Worm (Caenorhabditis elegans): ENCODE data around the gene C10B5.3.
A peak's percentile ranks its signal among the peaks of the same experiment; 100 is the strongest.

C10B5.3 gene

DNA sequence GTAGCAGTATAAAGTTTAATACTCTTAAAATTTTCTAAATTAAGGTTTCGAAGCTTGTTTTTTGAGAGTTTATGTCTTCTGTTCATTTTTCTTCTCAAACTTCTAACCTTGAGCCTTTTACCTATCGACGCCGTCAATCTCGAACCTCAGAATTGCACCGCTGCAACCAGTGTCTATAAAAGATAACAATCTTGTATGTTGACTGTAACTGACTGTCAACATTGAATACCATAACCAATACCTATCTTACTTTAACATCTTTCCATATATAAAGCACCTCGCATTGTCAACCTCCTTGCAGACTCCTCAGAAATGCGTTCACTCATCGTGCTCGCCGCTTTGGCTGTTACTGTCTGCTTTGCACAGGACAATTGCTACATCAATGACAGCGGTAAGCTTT is 30.8 kb upstream of the C10B5.3 start, which contains the start of gene grd-5:
grd-5 (plus strand) TSS at position 295 of the 400 bp plus-strand sequence.
- TF ChIP-seq lin-32 (GFP tag; optimal IDR thresholded peaks at IDR 0.05), result no peak
- TF ChIP-seq nhr-12 (tag; optimal IDR thresholded peaks at IDR 0.05), result no peak
- no peak for TF ChIP-seq nhr-237 (tag; optimal IDR thresholded peaks at IDR 0.05)
- TF ChIP-seq snpc-4 (tag; optimal IDR thresholded peaks at IDR 0.05), result no peak
- no peak for TF ChIP-seq hlh-1 (tag; optimal IDR thresholded peaks at IDR 0.05)
- no peak for TF ChIP-seq M03D4.4 (tag; optimal IDR thresholded peaks at IDR 0.05)
- no peak for TF ChIP-seq ham-2 (GFP tag; optimal IDR thresholded peaks at IDR 0.05)
- TF ChIP-seq unc-120 (tag; optimal IDR thresholded peaks at IDR 0.05; ENCODE audit: poor library complexity, severe bottlenecking), result no peak
- no peak for TF ChIP-seq ceh-43 (GFP tag; optimal IDR thresholded peaks at IDR 0.05)
- TF ChIP-seq lsy-2 (tag; optimal IDR thresholded peaks at IDR 0.05), result no peak
- no peak for TF ChIP-seq tbx-8 (GFP tag; optimal IDR thresholded peaks at IDR 0.05)
- TF ChIP-seq bed-3 (GFP tag; optimal IDR thresholded peaks at IDR 0.05), result no peak
- TF ChIP-seq elt-3 (tag; optimal IDR thresholded peaks at IDR 0.05), result no peak
- no peak for TF ChIP-seq pha-4 (tag; optimal IDR thresholded peaks at IDR 0.05)
- TF ChIP-seq ceh-83 (GFP tag; optimal IDR thresholded peaks at IDR 0.05), result no peak
- TF ChIP-seq ztf-11 (tag; optimal IDR thresholded peaks at IDR 0.05), result no peak
- no peak for TF ChIP-seq unc-62 (GFP tag; optimal IDR thresholded peaks at IDR 0.05)

- TF ChIP-seq lsy-2 (tag; optimal IDR thresholded peaks at IDR 0.05) (no peak), hlh-1 (tag; optimal IDR thresholded peaks at IDR 0.05) (no peak), ceh-43 (GFP tag; optimal IDR thresholded peaks at IDR 0.05) (no peak), sem-2 (GFP tag; optimal IDR thresholded peaks at IDR 0.05) (no peak), sptf-1 (tag; optimal IDR thresholded peaks at IDR 0.05) (peak; percentile 26), pha-4 (tag; optimal IDR thresholded peaks at IDR 0.05) (no peak)
These were observed 27.7 kb upstream of the C10B5.3 start for ce11 chrV:8615711-8616110.

DNA sequence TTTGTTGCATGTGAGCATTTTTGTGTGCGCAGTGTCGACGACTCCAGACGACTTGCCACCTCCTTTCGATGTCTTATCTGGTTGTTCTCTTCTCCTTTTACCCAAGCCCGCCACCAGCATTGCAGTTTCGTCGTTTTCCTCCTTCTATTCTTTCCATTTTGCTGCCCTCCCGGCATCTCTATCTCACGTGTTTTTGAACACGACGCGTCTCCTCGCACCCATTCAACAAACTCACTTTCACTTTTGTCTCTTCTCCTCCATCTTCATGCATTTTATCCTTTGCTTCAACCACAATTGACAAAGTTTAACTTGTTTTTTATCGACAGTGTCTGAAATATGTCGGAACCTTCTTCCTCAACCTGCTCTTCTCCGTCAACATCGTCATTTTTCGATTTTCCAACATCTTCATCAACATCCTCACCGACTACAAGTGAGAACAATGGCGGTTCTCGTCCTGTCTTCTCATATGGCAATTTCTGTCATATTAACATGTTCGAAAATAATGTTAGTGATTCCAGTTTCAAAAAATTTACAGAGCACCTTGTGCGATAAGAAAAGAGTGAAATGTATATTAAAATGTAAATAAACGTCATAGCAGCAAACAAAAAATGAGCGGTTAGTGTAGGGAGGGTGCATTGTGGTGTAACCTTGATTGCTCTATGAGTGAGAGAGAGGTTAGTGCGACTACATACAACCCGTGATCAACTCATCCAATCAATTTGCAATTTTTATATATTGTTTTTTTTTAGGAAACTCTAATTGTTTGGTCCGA is 22.8 kb upstream of the C10B5.3 start, which contains the start of gene fip-4:
fip-4 (minus strand) TSS at position 636 of the 772 bp plus-strand sequence.
- TF ChIP-seq drap-1 (GFP tag; optimal IDR thresholded peaks at IDR 0.05) (no peak), unc-39 (tag; optimal IDR thresholded peaks at IDR 0.05) (no peak), mab-5 (tag; optimal IDR thresholded peaks at IDR 0.05) (no peak)

DNA sequence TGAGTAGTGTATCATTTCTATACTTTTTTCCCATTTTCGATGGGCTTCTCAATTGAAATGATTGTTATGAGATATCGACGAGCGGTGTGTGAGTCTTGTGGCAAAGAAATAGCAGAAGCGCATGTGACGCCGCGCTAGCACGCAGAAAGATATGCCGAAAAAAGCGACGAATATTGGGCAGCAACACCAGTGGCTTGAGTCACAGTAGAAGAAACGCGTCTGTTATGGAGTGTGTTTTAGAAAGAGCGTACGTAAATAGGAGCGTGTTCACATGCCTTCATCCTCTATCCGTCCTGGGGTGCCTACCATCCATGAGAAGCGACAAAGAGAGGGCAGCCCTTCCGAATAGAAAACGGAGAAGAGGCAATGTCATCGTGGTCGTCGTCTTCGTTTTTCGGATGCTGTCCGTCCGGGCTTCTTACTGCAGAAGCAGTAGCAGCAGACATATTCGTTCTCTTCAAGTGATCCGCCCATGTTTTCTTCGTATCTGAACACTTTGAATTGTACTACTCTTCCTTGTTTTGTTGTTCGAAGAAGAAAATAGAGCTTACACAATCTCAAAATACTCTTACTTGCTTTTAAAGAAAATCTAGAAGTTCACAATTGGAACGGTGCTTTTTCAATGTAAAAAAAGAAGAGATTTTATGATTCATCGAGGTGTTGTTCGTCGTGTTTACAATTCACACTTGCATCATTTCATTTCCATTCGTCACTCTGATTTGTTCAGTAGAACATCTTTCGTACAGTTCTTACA is 22.0 kb upstream of the C10B5.3 start:
- no peak for TF ChIP-seq unc-120 (tag; optimal IDR thresholded peaks at IDR 0.05; ENCODE audit: poor library complexity, severe bottlenecking)
- peak; percentile 48 for TF ChIP-seq ham-2 (GFP tag; optimal IDR thresholded peaks at IDR 0.05)
- no peak for TF ChIP-seq unc-39 (tag; optimal IDR thresholded peaks at IDR 0.05)
- TF ChIP-seq snpc-4 (tag; optimal IDR thresholded peaks at IDR 0.05), result no peak
- TF ChIP-seq ceh-83 (GFP tag; optimal IDR thresholded peaks at IDR 0.05), result no peak
- TF ChIP-seq elt-1 (tag; optimal IDR thresholded peaks at IDR 0.05; ENCODE audit: borderline replicate concordance, insufficient read depth), result no peak
- TF ChIP-seq elt-3 (tag; optimal IDR thresholded peaks at IDR 0.05), result no peak
- no peak for TF ChIP-seq ceh-43 (GFP tag; optimal IDR thresholded peaks at IDR 0.05)

DNA sequence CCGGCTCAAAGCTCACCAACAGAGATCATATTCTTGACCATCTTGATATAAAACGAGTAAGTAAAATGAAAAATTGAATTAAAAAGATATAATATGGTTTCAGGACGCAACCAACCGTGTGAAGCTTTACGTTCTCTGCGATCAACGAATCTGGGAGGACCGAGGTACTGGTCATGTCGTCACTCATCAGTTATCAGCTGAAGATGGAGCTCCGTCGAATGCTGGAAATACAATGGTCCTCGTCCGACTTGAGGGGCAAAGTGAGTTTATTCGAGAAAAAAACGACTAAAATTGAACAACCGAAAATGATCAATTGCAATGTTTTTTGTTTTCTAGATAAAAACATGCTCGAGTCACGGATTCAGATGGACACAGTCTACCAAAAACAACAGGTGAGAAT is 20.5 kb upstream of the C10B5.3 start:
- TF ChIP-seq ces-1 (GFP tag; optimal IDR thresholded peaks at IDR 0.05), result no peak
- TF ChIP-seq nhr-2 (tag; optimal IDR thresholded peaks at IDR 0.05), result no peak
- TF ChIP-seq unc-39 (tag; optimal IDR thresholded peaks at IDR 0.05), result no peak
- TF ChIP-seq mab-5 (tag; optimal IDR thresholded peaks at IDR 0.05), result no peak
- TF ChIP-seq lsy-2 (tag; optimal IDR thresholded peaks at IDR 0.05), result no peak

- TF ChIP-seq tbx-8 (GFP tag; optimal IDR thresholded peaks at IDR 0.05), result no peak
- no peak for TF ChIP-seq ces-1 (GFP tag; optimal IDR thresholded peaks at IDR 0.05)
- no peak for TF ChIP-seq mab-5 (tag; optimal IDR thresholded peaks at IDR 0.05)
These were observed 19.4 kb upstream of the C10B5.3 start, which contains the start of gene smk-1 for ce11 chrV:8607353-8607850. TSS of gene smk-1 (plus strand) at chrV:8607800.
